Fruit fly (Drosophila melanogaster): ENCODE data around the gene comm2.

DNA sequence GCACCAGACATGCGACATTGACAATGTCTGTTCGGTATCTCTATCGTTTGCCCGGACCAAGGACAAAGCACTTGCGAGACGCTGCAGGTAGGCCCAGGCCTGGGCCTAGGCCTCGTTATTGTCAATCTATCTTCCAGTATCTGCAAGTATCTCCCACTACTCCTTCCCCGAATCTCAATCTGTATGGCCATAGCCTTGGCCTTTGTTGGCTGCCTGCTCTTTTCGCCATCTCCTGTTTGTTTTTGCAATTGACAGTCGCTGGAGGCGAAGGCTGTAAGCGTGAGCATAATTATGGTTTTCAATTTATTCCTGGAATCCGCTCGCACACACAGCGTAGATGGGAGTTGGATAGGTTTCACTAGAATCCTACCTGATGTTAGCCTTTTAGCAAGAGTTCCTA is 12.4 kb upstream of the comm2 start:
- TF ChIP-seq psq (optimal IDR thresholded peaks at IDR 0.05), result no peak
- no peak for TF ChIP-seq h (optimal IDR thresholded peaks at IDR 0.05)
- TF ChIP-seq Sin3A (optimal IDR thresholded peaks at IDR 0.05), result no peak
- no peak for TF ChIP-seq ttk (optimal IDR thresholded peaks at IDR 0.05)
- TF ChIP-seq Myc (optimal IDR thresholded peaks at IDR 0.05), result no peak
